Worm (Caenorhabditis elegans) whole organism, young adult: ENCODE measurements around the gene F55G7.3.
A peak's percentile ranks its signal among the peaks of the same experiment; 100 is the strongest.

Experiments
- F49E8.2 ChIP-seq: sonication (generic microtip); optimal IDR thresholded peaks from 3 replicates; lab custom pipeline; 2017; ENCODE audit warnings: missing genetic modification characterization, mild to moderate bottlenecking, missing compliant biosample characterization, antibody characterized with exemption, moderate library complexity; ENCODE audit not compliant: insufficient read depth
- bed-1 ChIP-seq: fragments of 200-800 bp; sonication (Bioruptor generic); IDR thresholded peaks from 2 replicates; pipeline ENCODE4 v1.3.6; 2022; ENCODE audit warnings: missing genetic modification reagents, missing genetic modification characterization, missing compliant biosample characterization
- rpc-1 ChIP-seq, 2 experiments: fragments of 150-350 bp in 1 of 2; sonication (generic microtip) in 1 of 2; optimal IDR thresholded peaks; 2 replicates each; lab custom pipeline; 2014 to 2018; ENCODE audit warnings: missing biosample characterization in 1 of 2, missing genetic modification characterization in 1 of 2, missing genetic modification reagents in 1 of 2, missing genotype in 1 of 2

DNA sequence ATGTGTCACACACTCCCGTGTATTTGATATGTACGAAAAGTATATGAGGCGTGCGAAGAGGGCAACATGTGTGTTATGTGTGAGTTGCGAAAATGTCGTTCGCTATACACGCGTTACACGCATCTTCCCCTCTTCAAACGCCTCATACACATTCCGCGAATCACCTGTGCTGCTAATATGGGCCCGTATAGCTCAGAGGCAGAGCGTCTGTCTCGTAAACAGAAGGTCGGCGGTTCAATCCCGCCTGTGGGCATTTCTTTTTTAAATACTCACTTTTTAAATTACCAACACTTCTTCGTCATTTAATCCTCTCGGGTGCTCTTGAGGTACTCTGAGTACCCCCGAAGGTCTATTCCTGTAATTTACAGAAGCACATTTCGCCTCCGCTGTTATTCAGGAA, 8.3 kb downstream of the F55G7.3 start:
- TF ChIP-seq bed-1 (GFP tag; lab: Robert Waterston, UW) (peak; percentile 56; the same call in 1 of the 2 replicates), rpc-1 (optimal IDR thresholded peaks at IDR 0.05; lab: Kevin White, UChicago) (peak; percentile 71), rpc-1 (tag; optimal IDR thresholded peaks at IDR 0.05; lab: Kevin White, UChicago) (peak; percentile 93), F49E8.2 (tag; lab: Kevin White, UChicago) (no peak)
